Fruit fly (Drosophila melanogaster) S2 (cell line): ENCODE measurements around the gene kairos.

Experiments
- CG8478 ChIP-seq: fragments of >200 bp; optimal IDR thresholded peaks from 2 replicates; lab custom pipeline; 2018
- CTCF ChIP-seq, 2 experiments: fragments of >200 bp; optimal IDR thresholded peaks; 2 replicates each; lab custom pipeline; 2018

DNA sequence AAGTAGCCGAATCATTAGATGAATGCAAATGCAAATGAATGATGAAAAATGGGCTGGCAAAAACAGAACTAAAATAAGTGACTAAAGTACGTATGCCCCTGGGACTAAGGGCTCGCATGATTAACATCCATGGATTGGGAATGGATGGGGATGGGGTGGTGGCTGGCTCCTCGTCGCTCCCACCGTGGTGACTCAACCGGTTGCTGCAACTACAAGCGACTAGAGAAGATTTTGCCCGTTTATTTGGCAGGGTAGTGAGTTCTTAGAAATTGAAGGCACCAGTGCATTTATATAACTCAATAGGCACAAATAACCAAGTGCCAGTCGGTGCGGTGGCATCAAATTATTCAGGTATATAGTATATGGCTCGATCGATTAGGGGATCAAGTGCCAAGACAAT, 30.8 kb upstream of the kairos start, which contains the start of gene Tsf1:
- TF ChIP-seq CG8478 (lab: Kevin White, UChicago) = no peak
- TF ChIP-seq CTCF (optimal IDR thresholded peaks at IDR 0.05; lab: Kevin White, UChicago) = no peak
